Worm (Caenorhabditis elegans) whole organism, L4 larva: ENCODE measurements around the gene F22F7.4.

Experiments
- mep-1 ChIP-seq: fragments of 150-350 bp; sonication (generic microtip); optimal IDR thresholded peaks from 3 replicates; lab custom pipeline; 2014; ENCODE audit warnings: missing biosample characterization, missing genetic modification characterization
- nhr-10 ChIP-seq: fragments of 150-350 bp; optimal IDR thresholded peaks from 2 replicates; lab custom pipeline; 2014; ENCODE audit warnings: missing biosample characterization, missing genetic modification characterization
- nhr-28 ChIP-seq: fragments of 150-350 bp; optimal IDR thresholded peaks from 2 replicates; lab custom pipeline; 2014; ENCODE audit warnings: missing biosample characterization, missing genetic modification characterization
- nhr-6 ChIP-seq: fragments of 150-350 bp; optimal IDR thresholded peaks from 2 replicates; lab custom pipeline; 2014; ENCODE audit warnings: missing biosample characterization, missing genetic modification characterization
- zag-1 ChIP-seq: fragments of 150-350 bp; optimal IDR thresholded peaks from 2 replicates; lab custom pipeline; 2014; ENCODE audit warnings: missing biosample characterization, missing genetic modification characterization
- zip-2 ChIP-seq: fragments of 150-350 bp; optimal IDR thresholded peaks from 2 replicates; lab custom pipeline; 2014; ENCODE audit warnings: missing biosample characterization, missing genetic modification characterization

DNA sequence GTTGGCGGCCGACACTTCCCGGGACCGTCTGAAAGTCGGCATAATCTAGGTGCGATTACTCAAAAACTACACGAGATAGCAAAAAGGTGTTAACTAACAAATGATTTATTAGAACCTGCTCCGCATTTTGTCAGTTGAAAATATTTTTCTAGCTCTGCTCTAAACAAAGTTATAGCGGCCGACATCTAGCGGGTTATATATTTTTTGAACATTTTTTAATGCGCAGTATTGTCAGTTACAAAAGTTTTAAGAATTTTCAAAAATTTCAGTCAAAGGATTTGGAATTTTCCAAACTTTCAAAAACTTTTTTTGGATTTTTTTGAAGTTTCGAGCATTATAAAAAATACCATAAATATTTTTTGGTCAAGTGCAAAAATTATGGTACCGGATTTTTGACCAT, 24.6 kb downstream of the F22F7.4 start:
- TF ChIP-seq nhr-28 (tag; lab: Kevin White, UChicago), result no peak
- no peak for TF ChIP-seq nhr-10 (tag; lab: Kevin White, UChicago)
- TF ChIP-seq zag-1 (tag; lab: Kevin White, UChicago), result no peak
- no peak for TF ChIP-seq mep-1
- no peak for TF ChIP-seq zip-2 (tag; lab: Kevin White, UChicago)
- no peak for TF ChIP-seq nhr-6 (tag; lab: Kevin White, UChicago)
